Fruit fly (Drosophila melanogaster) whole organism, embryonic: ENCODE data around the gene Jon65Aiii.

Experiments used
- Adf1 ChIP-seq: fragments of 200-800 bp; sonication (Bioruptor generic); IDR thresholded peaks from 2 replicates; pipeline ENCODE4 v1.3.6; 2022; ENCODE audit warnings: missing biosample characterization, missing genetic modification characterization
- Aef1 ChIP-seq: fragments of 200-800 bp; sonication (Bioruptor generic); IDR thresholded peaks from 3 replicates; pipeline ENCODE4 v1.3.6; 2022; ENCODE audit warnings: missing biosample characterization, missing genetic modification characterization
- CG10565 ChIP-seq: fragments of 200-800 bp; sonication (Bioruptor generic); optimal IDR thresholded peaks from 3 replicates; lab custom pipeline; 2016; ENCODE audit warnings: missing biosample characterization, mild to moderate bottlenecking, missing genetic modification characterization
- CG10959 ChIP-seq: fragments of 200-800 bp; sonication (Bioruptor generic); IDR thresholded peaks from 2 replicates; pipeline ENCODE4 v1.3.6; 2022; ENCODE audit warnings: missing biosample characterization, missing genetic modification characterization
- CG12942 ChIP-seq: fragments of 200-800 bp; sonication (Bioruptor generic); optimal IDR thresholded peaks from 3 replicates; lab custom pipeline; 2016; ENCODE audit warnings: missing biosample characterization, missing genetic modification characterization
- CG13775 ChIP-seq: fragments of 200-800 bp; sonication (Bioruptor generic); optimal IDR thresholded peaks from 3 replicates; lab custom pipeline; 2017; ENCODE audit warnings: missing biosample characterization, mild to moderate bottlenecking, missing genetic modification characterization
- CG14050 ChIP-seq: fragments of 200-800 bp; sonication (Bioruptor generic); IDR thresholded peaks from 3 replicates; pipeline ENCODE4 v1.3.6; 2022; ENCODE audit warnings: missing biosample characterization, missing genetic modification characterization
- CG33557 ChIP-seq: fragments of 200-800 bp; sonication (Bioruptor generic); optimal IDR thresholded peaks from 2 replicates; lab custom pipeline; 2019; ENCODE audit warnings: missing biosample characterization, mild to moderate bottlenecking, missing genetic modification characterization, moderate library complexity
- CG6272 ChIP-seq: fragments of 200-800 bp; sonication (Bioruptor generic); IDR thresholded peaks from 2 replicates; pipeline ENCODE4 v1.3.6; 2022; ENCODE audit warnings: missing biosample characterization, missing genetic modification characterization
- CG6765 ChIP-seq: fragments of 200-800 bp; sonication (Bioruptor generic); optimal IDR thresholded peaks from 3 replicates; lab custom pipeline; 2017; ENCODE audit warnings: missing biosample characterization, mild to moderate bottlenecking, missing genetic modification characterization
- CG8478 ChIP-seq: fragments of >200 bp; optimal IDR thresholded peaks from 2 replicates; lab custom pipeline; 2018
- CG9817 ChIP-seq: fragments of 200-800 bp; sonication (Bioruptor generic); optimal IDR thresholded peaks from 2 replicates; lab custom pipeline; 2018; ENCODE audit warnings: missing biosample characterization, mild to moderate bottlenecking, missing genetic modification characterization, moderate library complexity
- Deaf1 ChIP-seq: fragments of 200-800 bp; optimal IDR thresholded peaks from 3 replicates; lab custom pipeline; 2019; ENCODE audit warnings: missing biosample characterization, mild to moderate bottlenecking, missing genetic modification characterization, moderate library complexity
- Doc2 ChIP-seq: fragments of 200-800 bp; sonication (Bioruptor generic); IDR thresholded peaks from 2 replicates; pipeline ENCODE4 v1.3.6; 2022; ENCODE audit warnings: missing biosample characterization, missing genetic modification characterization
- Doc3 ChIP-seq: fragments of 200-800 bp; sonication (Bioruptor generic); IDR thresholded peaks from 3 replicates; pipeline ENCODE4 v1.3.6; 2022; ENCODE audit warnings: missing biosample characterization, missing genetic modification characterization; ENCODE audit not compliant: partially characterized antibody
- Ets65A ChIP-seq: fragments of 200-800 bp; sonication (Bioruptor generic); peaks from one replicate; lab custom pipeline; 2016; ENCODE audit warnings: missing biosample characterization, missing genetic modification characterization
- H15 ChIP-seq: fragments of 200-800 bp; sonication (Bioruptor generic); IDR thresholded peaks from 3 replicates; pipeline ENCODE4 v1.3.6; 2022; ENCODE audit warnings: missing biosample characterization, missing genetic modification characterization
- HmgD ChIP-seq: fragments of 200-800 bp; sonication (Bioruptor generic); optimal IDR thresholded peaks from 3 replicates; lab custom pipeline; 2016; ENCODE audit warnings: missing biosample characterization, missing genetic modification characterization
- Hr51 ChIP-seq, 2 experiments: fragments of 200-800 bp; sonication (Bioruptor generic); optimal IDR thresholded peaks; 2 replicates in 1 of 2; 3 replicates in 1 of 2; lab custom pipeline; 2016 to 2018; ENCODE audit warnings: missing biosample characterization in 2 of 2, missing genetic modification characterization in 2 of 2, mild to moderate bottlenecking in 1 of 2, moderate library complexity in 1 of 2
- Lim3 ChIP-seq: fragments of 200-800 bp; sonication (Bioruptor generic); IDR thresholded peaks from 2 replicates; pipeline ENCODE4 v1.3.6; 2022; ENCODE audit warnings: missing biosample characterization, missing genetic modification characterization
- MBD-R2 ChIP-seq: fragments of 200-800 bp; sonication (Bioruptor generic); IDR thresholded peaks from 2 replicates; pipeline ENCODE4 v1.3.6; 2022; ENCODE audit warnings: missing biosample characterization, missing genetic modification characterization
- Med ChIP-seq: fragments of 200-800 bp; sonication (Bioruptor generic); peaks from one replicate; lab custom pipeline; 2016; ENCODE audit warnings: missing biosample characterization, missing genetic modification characterization, mild to moderate bottlenecking, inconsistent platforms, moderate library complexity
- NFAT ChIP-seq: fragments of 200-800 bp; sonication (Bioruptor generic); IDR thresholded peaks from 2 replicates; pipeline ENCODE4 v1.3.6; 2022; ENCODE audit warnings: missing biosample characterization, missing genetic modification characterization
- Side ChIP-seq: fragments of 200-800 bp; sonication (Bioruptor generic); optimal IDR thresholded peaks from 2 replicates; lab custom pipeline; 2016; ENCODE audit warnings: missing biosample characterization, missing genetic modification characterization
- Sry-β ChIP-seq: fragments of 200-800 bp; sonication (Bioruptor generic); optimal IDR thresholded peaks from 2 replicates; lab custom pipeline; 2018; ENCODE audit warnings: missing biosample characterization, mild to moderate bottlenecking, missing genetic modification characterization, moderate library complexity
- abd-A ChIP-seq: fragments of 200-800 bp; sonication (Bioruptor generic); optimal IDR thresholded peaks from 3 replicates; lab custom pipeline; 2019; ENCODE audit warnings: missing biosample characterization, mild to moderate bottlenecking, missing genetic modification characterization, moderate library complexity
- cad ChIP-seq: fragments of >200 bp; optimal IDR thresholded peaks from 2 replicates; lab custom pipeline; 2017; ENCODE audit warnings: missing biosample characterization, missing genetic modification characterization
- chinmo ChIP-seq: fragments of 200-800 bp; sonication (Bioruptor generic); IDR thresholded peaks from 4 replicates; pipeline ENCODE4 v1.3.6; 2022; ENCODE audit warnings: missing biosample characterization, missing genetic modification characterization; ENCODE audit not compliant: partially characterized antibody
- dpn ChIP-seq, 2 experiments: fragments of 200-800 bp; sonication (Bioruptor generic); optimal IDR thresholded peaks; 3 replicates each; lab custom pipeline; 2016; ENCODE audit warnings: missing biosample characterization in 2 of 2, missing genetic modification characterization in 2 of 2
- en ChIP-seq: fragments of 200-800 bp; sonication (Bioruptor generic); optimal IDR thresholded peaks from 2 replicates; lab custom pipeline; 2016; ENCODE audit warnings: missing biosample characterization, missing genetic modification characterization
- ewg ChIP-seq: fragments of 200-800 bp; sonication (Bioruptor generic); optimal IDR thresholded peaks from 3 replicates; lab custom pipeline; 2017; ENCODE audit warnings: mild to moderate bottlenecking, missing biosample characterization, missing genetic modification reagents, missing genetic modification characterization
- eyg ChIP-seq: fragments of 200-800 bp; sonication (Bioruptor generic); optimal IDR thresholded peaks from 3 replicates; lab custom pipeline; 2016; ENCODE audit warnings: missing biosample characterization, missing genetic modification characterization
- fd64A ChIP-seq: fragments of 200-800 bp; sonication (Bioruptor generic); optimal IDR thresholded peaks from 3 replicates; lab custom pipeline; 2018; ENCODE audit warnings: missing biosample characterization, mild to moderate bottlenecking, missing genetic modification characterization
- h ChIP-seq: fragments of >200 bp; optimal IDR thresholded peaks from 2 replicates; lab custom pipeline; 2017
- hkb ChIP-seq, 2 experiments: fragments of 200-800 bp in 1 of 2; fragments of >200 bp in 1 of 2; sonication (Bioruptor generic) in 1 of 2; IDR thresholded peaks in 1 of 2; optimal IDR thresholded peaks in 1 of 2; 2 replicates each; pipeline versions ENCODE4 v1.3.6 to Lab custom; 2017 to 2022; ENCODE audit warnings: missing biosample characterization in 1 of 2, missing genetic modification characterization in 1 of 2
- ind ChIP-seq: fragments of 200-800 bp; sonication (Bioruptor generic); optimal IDR thresholded peaks from 3 replicates; lab custom pipeline; 2016; ENCODE audit warnings: missing biosample characterization, missing genetic modification characterization
- kah ChIP-seq: fragments of 200-800 bp; sonication (Bioruptor generic); optimal IDR thresholded peaks from 2 replicates; lab custom pipeline; 2018; ENCODE audit warnings: missing biosample characterization, mild to moderate bottlenecking, missing genetic modification characterization
- klu ChIP-seq: fragments of 200-800 bp; sonication (Bioruptor generic); IDR thresholded peaks from 2 replicates; pipeline ENCODE4 v1.3.6; 2022; ENCODE audit warnings: missing biosample characterization, missing genetic modification characterization
- kni ChIP-seq: fragments of 200-800 bp; sonication (Bioruptor generic); optimal IDR thresholded peaks from 3 replicates; lab custom pipeline; 2017; ENCODE audit warnings: mild to moderate bottlenecking, missing biosample characterization, missing genetic modification reagents, missing genetic modification characterization
- lilli ChIP-seq: fragments of 200-800 bp; sonication (Bioruptor generic); optimal IDR thresholded peaks from 3 replicates; lab custom pipeline; 2016; ENCODE audit warnings: missing biosample characterization, missing genetic modification characterization
- pan ChIP-seq, 4 experiments: fragments of >200 bp in 3 of 4; fragments of 200-800 bp in 1 of 4; sonication (Bioruptor generic) in 1 of 4; optimal IDR thresholded peaks in 3 of 4; IDR thresholded peaks in 1 of 4; 2 replicates each; pipeline versions ENCODE4 v1.3.6 to Lab custom; 2017 to 2022; ENCODE audit warnings: missing biosample characterization in 2 of 4, missing genetic modification characterization in 2 of 4, mixed read lengths in 1 of 4
- pum ChIP-seq: fragments of 200-800 bp; sonication (Bioruptor generic); optimal IDR thresholded peaks from 2 replicates; lab custom pipeline; 2016; ENCODE audit warnings: missing biosample characterization, missing genetic modification characterization
- ranshi ChIP-seq: fragments of 200-800 bp; sonication (Bioruptor generic); IDR thresholded peaks from 2 replicates; pipeline ENCODE4 v1.3.6; 2022; ENCODE audit warnings: missing biosample characterization, missing genetic modification characterization
- scrt ChIP-seq: fragments of 200-800 bp; sonication (Bioruptor generic); optimal IDR thresholded peaks from 2 replicates; lab custom pipeline; 2018; ENCODE audit warnings: missing biosample characterization, mild to moderate bottlenecking, missing genetic modification characterization, moderate library complexity
- sob ChIP-seq: fragments of 200-800 bp; sonication (Bioruptor generic); IDR thresholded peaks from 2 replicates; pipeline ENCODE4 v1.3.6; 2022; ENCODE audit warnings: missing biosample characterization, missing genetic modification characterization
- sqz ChIP-seq: fragments of 200-800 bp; sonication (Bioruptor generic); optimal IDR thresholded peaks from 3 replicates; lab custom pipeline; 2018; ENCODE audit warnings: missing biosample characterization, mild to moderate bottlenecking, missing genetic modification characterization
- usp ChIP-seq: fragments of >200 bp; optimal IDR thresholded peaks from 2 replicates; lab custom pipeline; 2017; ENCODE audit warnings: missing biosample characterization, missing genetic modification characterization

Gene Jon65Aiii

DNA sequence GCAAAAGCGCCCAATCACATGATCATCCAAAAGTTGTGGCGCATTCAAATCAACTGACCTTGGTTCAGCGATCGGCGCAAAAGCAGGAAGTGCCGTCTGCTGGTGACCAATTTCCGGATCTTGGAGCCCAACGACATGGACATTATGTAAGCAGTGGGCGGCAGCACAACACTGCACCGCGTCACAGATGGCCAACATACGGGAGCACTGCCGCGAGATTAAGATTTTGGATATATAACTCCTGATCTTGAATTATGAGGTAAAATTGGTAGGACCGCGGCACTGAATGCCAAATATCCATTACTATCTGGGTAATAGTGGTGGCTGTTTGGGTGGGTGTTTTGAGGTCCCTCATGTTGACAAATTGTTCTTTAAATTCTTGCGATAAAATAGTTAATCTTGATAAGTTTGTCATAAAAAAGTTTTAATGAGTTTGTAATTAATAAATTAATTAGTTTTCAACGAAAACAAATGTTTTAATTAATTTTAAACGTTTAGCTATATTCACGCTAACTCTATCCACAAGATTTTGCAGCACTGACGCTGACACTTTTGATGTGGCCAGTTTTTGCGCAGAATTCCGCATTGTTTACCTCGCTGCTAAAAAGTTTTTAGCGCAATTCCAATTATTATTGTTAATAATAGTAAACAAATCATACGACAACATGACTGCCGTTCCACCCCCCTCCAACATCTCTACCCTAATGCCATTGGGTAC lies 24.6 kb downstream of the Jon65Aiii start, which contains the start of the genes CG13295 and CG6610 (continued):
- peak; percentile 44 for TF ChIP-seq hkb (optimal IDR thresholded peaks at IDR 0.05; lab: Kevin White, UChicago)
- peak; percentile 23; the same call in 1 of the 2 replicates for TF ChIP-seq hkb (GFP tag; IDR thresholded peaks at IDR 0.05; lab: Robert Waterston, UW)
- TF ChIP-seq ind (GFP tag; lab: Kevin White, UChicago) = peak; percentile 35
- TF ChIP-seq MBD-R2 = peak; percentile 68
- peak; percentile 48 for TF ChIP-seq ewg (GFP tag; lab: Kevin White, UChicago)
- peak; percentile 38 for TF ChIP-seq CG6765 (GFP tag; lab: Kevin White, UChicago)
- no peak for TF ChIP-seq eyg
- TF ChIP-seq scrt (GFP tag; lab: Kevin White, UChicago) = peak; percentile 40
- peak; percentile 29 for TF ChIP-seq Side (GFP tag; lab: Kevin White, UChicago)
- TF ChIP-seq CG10565 (GFP tag; lab: Kevin White, UChicago) = no peak
- no peak for TF ChIP-seq Doc3 (GFP tag; lab: Robert Waterston, UW)
- TF ChIP-seq Aef1 (GFP tag; lab: Robert Waterston, UW) = peak; percentile 46; the same call in 1 of the 3 replicates
- TF ChIP-seq H15 = peak; percentile 20; the same call in 1 of the 3 replicates
- no peak for TF ChIP-seq h (lab: Kevin White, UChicago)
- peak; percentile 40 for TF ChIP-seq pum
- TF ChIP-seq Hr51 (GFP tag; optimal IDR thresholded peaks at IDR 0.05; lab: Kevin White, UChicago) = peak; percentile 59 to 68
- TF ChIP-seq Ets65A (GFP tag; lab: Kevin White, UChicago) = peak; percentile 85
- peak; percentile 76 for TF ChIP-seq CG9817 (tag; lab: Kevin White, UChicago)
- TF ChIP-seq dpn (GFP tag; optimal IDR thresholded peaks at IDR 0.05; lab: Kevin White, UChicago) = peak; percentile 46 to 54
- no peak for TF ChIP-seq HmgD (GFP tag; lab: Kevin White, UChicago)
- TF ChIP-seq lilli = peak; percentile 71
- TF ChIP-seq ranshi = peak; percentile 33; the same call in 1 of the 2 replicates
- TF ChIP-seq, all 482 proteins: peak for 235

- no peak for TF ChIP-seq Sry-β (GFP tag; lab: Kevin White, UChicago)
- TF ChIP-seq abd-A = peak; percentile 75
- TF ChIP-seq scrt (GFP tag; lab: Kevin White, UChicago) = peak; percentile 85
- peak; percentile 82 for TF ChIP-seq ewg (GFP tag; lab: Kevin White, UChicago)
- no peak for TF ChIP-seq CG6272 (GFP tag; lab: Robert Waterston, UW)
- peak; percentile 39 for TF ChIP-seq Med (GFP tag; lab: Kevin White, UChicago)
- TF ChIP-seq kni (GFP tag; lab: Kevin White, UChicago) = peak; percentile 13
- 0 out of 2 replicates have a peak, but pooled peaks have one; percentile 9 for TF ChIP-seq sob
- TF ChIP-seq Ets65A (GFP tag; lab: Kevin White, UChicago) = peak; percentile 56
- peak; percentile 51 for TF ChIP-seq Deaf1 (tag; lab: Kevin White, UChicago)
- TF ChIP-seq chinmo (GFP tag; lab: Robert Waterston, UW) = 0 out of 4 replicates have a peak, but pooled peaks have one; percentile 17
- TF ChIP-seq CG8478 (lab: Kevin White, UChicago) = no peak
- TF ChIP-seq CG33557 (GFP tag; lab: Kevin White, UChicago) = no peak
Measured at dm6 chr3L:6076429-6076828, 25.9 kb downstream of the Jon65Aiii start, which contains the start of gene ssp6. Gene ssp6, plus strand, starts transcription at chr3L:6076722.

- TF ChIP-seq klu = no peak
- no peak for TF ChIP-seq CG10959 (GFP tag; lab: Robert Waterston, UW)
- TF ChIP-seq NFAT (GFP tag; lab: Robert Waterston, UW) = 0 out of 2 replicates have a peak, but pooled peaks have one; percentile 21
- TF ChIP-seq CG14050 (GFP tag; lab: Robert Waterston, UW) = no peak
- peak; percentile 18 for TF ChIP-seq CG13775
- no peak for TF ChIP-seq Adf1 (GFP tag; lab: Robert Waterston, UW)
- TF ChIP-seq usp (GFP tag; lab: Kevin White, UChicago) = no peak
- TF ChIP-seq pan (optimal IDR thresholded peaks at IDR 0.05; lab: Kevin White, UChicago) = no peak
- peak in 1 of 2 experiments; percentile 38 for TF ChIP-seq pan (GFP tag; optimal IDR thresholded peaks at IDR 0.05 in 1 of 2, IDR thresholded peaks at IDR 0.05 in 1 of 2)
- TF ChIP-seq Lim3 (GFP tag; lab: Robert Waterston, UW) = no peak
- TF ChIP-seq CG12942 = no peak
- TF ChIP-seq fd64A (GFP tag; lab: Kevin White, UChicago) = no peak
- TF ChIP-seq kah (GFP tag; lab: Kevin White, UChicago) = no peak
- TF ChIP-seq en (GFP tag; lab: Kevin White, UChicago) = no peak
- peak; percentile 69 for TF ChIP-seq sqz (GFP tag; lab: Kevin White, UChicago)
- no peak for TF ChIP-seq Doc2 (GFP tag; lab: Robert Waterston, UW)
- TF ChIP-seq cad = peak; percentile 28
Measured at dm6 chr3L:6082561-6082960, 32.0 kb downstream of the Jon65Aiii start, which contains the start of gene CG13293. Gene CG13293, plus strand, starts transcription at chr3L:6082883.
